Fruit fly (Drosophila melanogaster) whole organism, embryonic: Measurements from ENCODE around the gene CG10431.
A peak's percentile ranks its signal among the peaks of the same experiment; 100 is the strongest.

Source experiments
- Adf1 ChIP-seq: fragments of 200-800 bp; sonication (Bioruptor generic); IDR thresholded peaks from 2 replicates; pipeline ENCODE4 v1.3.6; 2022; ENCODE audit warnings: missing biosample characterization, missing genetic modification characterization
- Atf3 ChIP-seq: fragments of 200-800 bp; sonication (Bioruptor generic); optimal IDR thresholded peaks from 3 replicates; lab custom pipeline; 2016; ENCODE audit warnings: missing biosample characterization, missing genetic modification characterization
- B-H2 ChIP-seq: fragments of 200-800 bp; sonication (Bioruptor generic); optimal IDR thresholded peaks from 2 replicates; lab custom pipeline; 2018; ENCODE audit warnings: missing biosample characterization, mild to moderate bottlenecking, missing genetic modification characterization
- Bteb2 ChIP-seq: fragments of 200-800 bp; sonication (Bioruptor generic); optimal IDR thresholded peaks from 2 replicates; lab custom pipeline; 2016; ENCODE audit warnings: missing biosample characterization, missing genetic modification characterization
- CG1024 ChIP-seq: fragments of 200-800 bp; sonication (Bioruptor generic); IDR thresholded peaks from 2 replicates; pipeline ENCODE4 v1.3.6; 2022; ENCODE audit warnings: missing biosample characterization, missing genetic modification characterization
- CG10366 ChIP-seq: fragments of 200-800 bp; sonication (Bioruptor generic); IDR thresholded peaks from 2 replicates; pipeline ENCODE4 v1.3.6; 2022; ENCODE audit warnings: missing biosample characterization, missing genetic modification characterization
- CG10979 ChIP-seq: fragments of 200-800 bp; sonication (Bioruptor generic); optimal IDR thresholded peaks from 2 replicates; lab custom pipeline; 2018; ENCODE audit warnings: missing biosample characterization, mild to moderate bottlenecking, missing genetic modification characterization, moderate library complexity
- CG11456 ChIP-seq: fragments of 200-800 bp; sonication (Bioruptor generic); IDR thresholded peaks from 3 replicates; pipeline ENCODE4 v1.3.6; 2022; ENCODE audit warnings: missing biosample characterization, missing genetic modification characterization
- CG11504 ChIP-seq: fragments of 200-800 bp; sonication (Bioruptor generic); optimal IDR thresholded peaks from 3 replicates; lab custom pipeline; 2019; ENCODE audit warnings: missing biosample characterization, mild to moderate bottlenecking, missing genetic modification characterization, moderate library complexity
- CG12299 ChIP-seq: fragments of 200-800 bp; sonication (Bioruptor generic); optimal IDR thresholded peaks from 2 replicates; lab custom pipeline; 2018; ENCODE audit warnings: missing biosample characterization, mild to moderate bottlenecking, missing genetic modification characterization
- CG12744 ChIP-seq: fragments of 200-800 bp; sonication (Bioruptor generic); optimal IDR thresholded peaks from 2 replicates; lab custom pipeline; 2016; ENCODE audit warnings: missing biosample characterization, missing genetic modification characterization
- CG12769 ChIP-seq: fragments of 200-800 bp; sonication (Bioruptor generic); optimal IDR thresholded peaks from 2 replicates; lab custom pipeline; 2019; ENCODE audit warnings: missing biosample characterization, mild to moderate bottlenecking, missing genetic modification characterization, moderate library complexity
- CG13123 ChIP-seq: fragments of 200-800 bp; sonication (Bioruptor generic); optimal IDR thresholded peaks from 2 replicates; lab custom pipeline; 2016; ENCODE audit warnings: missing biosample characterization, missing genetic modification characterization
- CG13424 ChIP-seq: fragments of 200-800 bp; sonication (Bioruptor generic); optimal IDR thresholded peaks from 2 replicates; lab custom pipeline; 2019; ENCODE audit warnings: missing biosample characterization, mild to moderate bottlenecking, missing genetic modification characterization, moderate library complexity
- CG13624 ChIP-seq: fragments of 200-800 bp; sonication (Bioruptor generic); optimal IDR thresholded peaks from 2 replicates; lab custom pipeline; 2016; ENCODE audit warnings: missing biosample characterization, missing genetic modification characterization
- CG13775 ChIP-seq: fragments of 200-800 bp; sonication (Bioruptor generic); optimal IDR thresholded peaks from 3 replicates; lab custom pipeline; 2017; ENCODE audit warnings: missing biosample characterization, mild to moderate bottlenecking, missing genetic modification characterization
- CG17328 ChIP-seq: fragments of 200-800 bp; sonication (Bioruptor generic); IDR thresholded peaks from 2 replicates; pipeline ENCODE4 v1.3.6; 2022; ENCODE audit warnings: missing biosample characterization, missing genetic modification characterization
- CG17385 ChIP-seq: fragments of 200-800 bp; sonication (Bioruptor generic); optimal IDR thresholded peaks from 3 replicates; lab custom pipeline; 2018; ENCODE audit warnings: missing biosample characterization, mild to moderate bottlenecking, missing genetic modification characterization
- CG2120 ChIP-seq: fragments of 200-800 bp; sonication (Bioruptor generic); optimal IDR thresholded peaks from 3 replicates; lab custom pipeline; 2016; ENCODE audit warnings: missing biosample characterization, missing genetic modification characterization
- CG3163 ChIP-seq: fragments of 200-800 bp; sonication (Bioruptor generic); optimal IDR thresholded peaks from 3 replicates; lab custom pipeline; 2016; ENCODE audit warnings: missing biosample characterization, missing genetic modification characterization
- CG32532 ChIP-seq: fragments of 200-800 bp; sonication (Bioruptor generic); IDR thresholded peaks from 2 replicates; pipeline ENCODE4 v1.3.6; 2022; ENCODE audit warnings: missing biosample characterization, missing genetic modification characterization
- CG4360 ChIP-seq: fragments of 200-800 bp; sonication (Bioruptor generic); IDR thresholded peaks from 2 replicates; pipeline ENCODE4 v1.3.6; 2022; ENCODE audit warnings: missing biosample characterization, missing genetic modification characterization
- CG6854 ChIP-seq: fragments of 200-800 bp; sonication (Bioruptor generic); optimal IDR thresholded peaks from 3 replicates; lab custom pipeline; 2017; ENCODE audit warnings: missing biosample characterization, mild to moderate bottlenecking, missing genetic modification characterization
- CG7357 ChIP-seq: fragments of 200-800 bp; sonication (Bioruptor generic); IDR thresholded peaks from 3 replicates; pipeline ENCODE4 v1.3.6; 2022; ENCODE audit warnings: missing biosample characterization, missing genetic modification characterization
- CG9609 ChIP-seq: fragments of 200-800 bp; sonication (Bioruptor generic); optimal IDR thresholded peaks from 3 replicates; lab custom pipeline; 2016; ENCODE audit warnings: missing biosample characterization, missing genetic modification characterization
- CTCF ChIP-seq: fragments of 200-800 bp; sonication (Bioruptor generic); optimal IDR thresholded peaks from 2 replicates; lab custom pipeline; 2017; ENCODE audit warnings: missing biosample characterization, mild to moderate bottlenecking, missing genetic modification characterization, moderate library complexity
- Dek ChIP-seq: fragments of 200-800 bp; sonication (Bioruptor generic); optimal IDR thresholded peaks from 3 replicates; lab custom pipeline; 2019; ENCODE audit warnings: missing biosample characterization, mild to moderate bottlenecking, missing genetic modification characterization, moderate library complexity
- Drgx ChIP-seq: fragments of 200-800 bp; sonication (Bioruptor generic); IDR thresholded peaks from 2 replicates; pipeline ENCODE4 v1.3.6; 2022; ENCODE audit warnings: missing biosample characterization, missing genetic modification characterization
- Fer3 ChIP-seq: fragments of 200-800 bp; sonication (Bioruptor generic); optimal IDR thresholded peaks from 2 replicates; lab custom pipeline; 2018; ENCODE audit warnings: missing biosample characterization, mild to moderate bottlenecking, missing genetic modification characterization, moderate library complexity
- Mes4 ChIP-seq: fragments of 200-800 bp; sonication (Bioruptor generic); optimal IDR thresholded peaks from 2 replicates; lab custom pipeline; 2016; ENCODE audit warnings: missing biosample characterization, missing genetic modification characterization
- Opbp ChIP-seq: fragments of 200-800 bp; sonication (Bioruptor generic); IDR thresholded peaks from 3 replicates; pipeline ENCODE4 v1.3.6; 2022; ENCODE audit warnings: missing biosample characterization, missing genetic modification characterization; ENCODE audit not compliant: partially characterized antibody
- Sry-δ ChIP-seq: fragments of 200-800 bp; sonication (Bioruptor generic); optimal IDR thresholded peaks from 2 replicates; lab custom pipeline; 2016; ENCODE audit warnings: missing biosample characterization, missing genetic modification characterization
- Vsx1 ChIP-seq: fragments of 200-800 bp; sonication (Bioruptor generic); optimal IDR thresholded peaks from 2 replicates; lab custom pipeline; 2017; ENCODE audit warnings: missing biosample characterization, mild to moderate bottlenecking, missing genetic modification characterization, missing genetic modification reagents
- bcd ChIP-seq: fragments of 200-800 bp; sonication (Bioruptor generic); optimal IDR thresholded peaks from 2 replicates; lab custom pipeline; 2017; ENCODE audit warnings: missing biosample characterization, mild to moderate bottlenecking, missing genetic modification characterization
- bigmax ChIP-seq: fragments of 200-800 bp; sonication (Bioruptor generic); optimal IDR thresholded peaks from 2 replicates; lab custom pipeline; 2018; ENCODE audit warnings: missing biosample characterization, mild to moderate bottlenecking, missing genetic modification characterization
- cas ChIP-seq: fragments of 200-800 bp; sonication (Bioruptor generic); IDR thresholded peaks from 2 replicates; pipeline ENCODE4 v1.3.6; 2022; ENCODE audit warnings: missing biosample characterization, missing genetic modification characterization
- caup ChIP-seq: fragments of 200-800 bp; sonication (Bioruptor generic); optimal IDR thresholded peaks from 3 replicates; lab custom pipeline; 2017; ENCODE audit warnings: missing biosample characterization, mild to moderate bottlenecking, missing genetic modification characterization, moderate library complexity; ENCODE audit not compliant: severe bottlenecking
- esg ChIP-seq: fragments of 200-800 bp; sonication (Bioruptor generic); conservative IDR thresholded peaks from 2 replicates; pipeline ENCODE4 v1.3.6; 2022; ENCODE audit warnings: missing biosample characterization, missing genetic modification characterization
- fd102C ChIP-seq: fragments of 200-800 bp; sonication (Bioruptor generic); optimal IDR thresholded peaks from 2 replicates; lab custom pipeline; 2018; ENCODE audit warnings: missing biosample characterization, mild to moderate bottlenecking, missing genetic modification characterization, moderate library complexity
- fd96Cb ChIP-seq: fragments of 200-800 bp; sonication (Bioruptor generic); optimal IDR thresholded peaks from 2 replicates; lab custom pipeline; 2018; ENCODE audit warnings: missing biosample characterization, mild to moderate bottlenecking, missing genetic modification characterization, moderate library complexity
- org-1 ChIP-seq: fragments of 200-800 bp; sonication (Bioruptor generic); optimal IDR thresholded peaks from 2 replicates; lab custom pipeline; 2017; ENCODE audit warnings: missing biosample characterization, missing genetic modification characterization
- pb ChIP-seq: fragments of 200-800 bp; sonication (Bioruptor generic); optimal IDR thresholded peaks from 3 replicates; lab custom pipeline; 2016; ENCODE audit warnings: missing biosample characterization, missing genetic modification characterization
- so ChIP-seq: fragments of 200-800 bp; sonication (Bioruptor generic); IDR thresholded peaks from 3 replicates; pipeline ENCODE4 v1.3.6; 2022; ENCODE audit warnings: missing biosample characterization, missing genetic modification characterization
- sr ChIP-seq: fragments of 200-800 bp; sonication (Bioruptor generic); IDR thresholded peaks from 3 replicates; pipeline ENCODE4 v1.3.6; 2022; ENCODE audit warnings: missing biosample characterization, missing genetic modification characterization
- unpg ChIP-seq: fragments of 200-800 bp; sonication (Bioruptor generic); optimal IDR thresholded peaks from 3 replicates; lab custom pipeline; 2018; ENCODE audit warnings: missing biosample characterization, mild to moderate bottlenecking, missing genetic modification characterization, moderate library complexity
- zen2 ChIP-seq: fragments of 200-800 bp; sonication (Bioruptor generic); IDR thresholded peaks from 3 replicates; pipeline ENCODE4 v1.3.6; 2022; ENCODE audit warnings: missing biosample characterization, missing genetic modification characterization; ENCODE audit not compliant: partially characterized antibody
- zf30C ChIP-seq: fragments of 200-800 bp; sonication (Bioruptor generic); optimal IDR thresholded peaks from 3 replicates; lab custom pipeline; 2018; ENCODE audit warnings: missing biosample characterization, mild to moderate bottlenecking, missing genetic modification characterization
- zfh1 ChIP-seq: fragments of 200-800 bp; sonication (Bioruptor generic); IDR thresholded peaks from 3 replicates; pipeline ENCODE4 v1.3.6; 2022; ENCODE audit warnings: missing biosample characterization, missing genetic modification characterization
- zfh2 ChIP-seq: fragments of 200-800 bp; sonication (Bioruptor generic); optimal IDR thresholded peaks from 2 replicates; lab custom pipeline; 2016; ENCODE audit warnings: missing biosample characterization, missing genetic modification characterization

The CG10431 gene

DNA sequence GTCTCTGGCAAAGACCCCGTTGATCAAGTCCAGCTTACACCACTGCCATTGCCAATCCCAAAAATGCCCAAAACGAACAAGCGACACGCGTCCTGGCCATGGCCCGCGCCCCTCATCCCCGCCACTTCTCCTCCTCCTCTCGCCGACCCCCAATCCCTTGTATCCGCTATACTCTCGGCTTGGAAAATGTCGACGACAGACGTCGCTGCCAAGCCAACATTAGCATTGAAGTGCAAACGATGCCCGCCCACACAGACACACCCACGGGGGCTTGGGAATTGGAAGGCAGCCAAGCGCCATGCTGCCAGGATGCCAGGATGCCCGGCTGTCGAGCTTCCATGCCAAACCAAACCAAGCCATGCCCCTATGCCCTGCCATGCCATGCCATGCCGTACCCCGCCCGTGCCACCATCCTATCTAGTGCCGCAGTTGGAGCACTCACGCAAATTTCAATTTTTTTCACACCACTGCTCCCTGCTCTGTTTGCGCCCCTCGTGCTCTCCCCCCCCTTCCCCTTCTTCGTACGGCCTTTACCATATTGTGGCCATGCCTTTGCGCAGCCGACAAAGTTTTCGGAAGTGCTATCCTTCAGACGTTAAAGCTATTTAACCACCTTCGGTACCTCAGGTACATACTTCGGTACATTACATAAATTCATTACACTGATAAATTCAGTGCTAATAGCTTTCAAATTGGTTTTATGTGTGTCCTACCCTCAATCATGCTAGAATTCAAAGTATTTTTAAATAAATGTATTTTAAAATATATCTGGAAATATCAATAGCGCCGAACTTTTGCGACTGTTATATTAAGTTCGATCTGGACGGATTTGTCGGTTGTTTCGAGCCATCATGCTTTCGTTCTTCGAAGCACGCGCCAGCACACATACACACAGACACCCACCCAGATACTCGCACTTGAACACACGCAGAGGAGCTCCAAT is 47.0 kb downstream of the CG10431 start (continued):
- TF ChIP-seq CG13775 (GFP tag; lab: Kevin White, UChicago) (peak; percentile 68), Adf1 (GFP tag; lab: Robert Waterston, UW) (peak; percentile 44; the same call in 1 of the 2 replicates), CG11456 (GFP tag; lab: Robert Waterston, UW) (peak; percentile 65), CG10366 (peak; percentile 71), Bteb2 (GFP tag; lab: Kevin White, UChicago) (peak; percentile 1), CG17385 (GFP tag; lab: Kevin White, UChicago) (peak; percentile 83), CG7357 (GFP tag; lab: Robert Waterston, UW) (peak; percentile 39; the same call in 1 of the 3 replicates), bigmax (GFP tag; lab: Kevin White, UChicago) (no peak), CG17328 (GFP tag; lab: Robert Waterston, UW) (peak; percentile 70), CG13123 (GFP tag; lab: Kevin White, UChicago) (peak; percentile 13), org-1 (GFP tag; lab: Kevin White, UChicago) (peak; percentile 84), CG3163 (GFP tag; lab: Kevin White, UChicago) (no peak), zfh2 (peak; percentile 38), CG13624 (GFP tag; lab: Kevin White, UChicago) (peak; percentile 4), sr (GFP tag; lab: Robert Waterston, UW) (no peak), Atf3 (GFP tag; lab: Kevin White, UChicago) (no peak), Mes4 (GFP tag; lab: Kevin White, UChicago) (peak; percentile 31), zf30C (no peak), unpg (GFP tag; lab: Kevin White, UChicago) (peak; percentile 78), CG12769 (no peak), zfh1 (GFP tag; lab: Robert Waterston, UW) (peak; percentile 88), B-H2 (GFP tag; lab: Kevin White, UChicago) (peak; percentile 83), Vsx1 (peak; percentile 62), CG2120 (peak; percentile 76), cas (GFP tag; lab: Robert Waterston, UW) (no peak; the same call in 1 of the 2 replicates), bcd (GFP tag; lab: Kevin White, UChicago) (peak; percentile 70), CG1024 (GFP tag; lab: Robert Waterston, UW) (no peak), Opbp (GFP tag; lab: Robert Waterston, UW) (no peak), Fer3 (tag; lab: Kevin White, UChicago) (peak; percentile 68), Dek (tag; lab: Kevin White, UChicago) (peak; percentile 78), Sry-δ (GFP tag; lab: Kevin White, UChicago) (no peak), fd96Cb (tag; lab: Kevin White, UChicago) (peak; percentile 73), CTCF (GFP tag; lab: Kevin White, UChicago) (no peak), CG9609 (GFP tag; lab: Kevin White, UChicago) (no peak), CG6854 (GFP tag; lab: Kevin White, UChicago) (peak; percentile 73), zen2 (GFP tag; lab: Robert Waterston, UW) (no peak), esg (GFP tag; lab: Robert Waterston, UW) (peak; percentile 74), CG12744 (GFP tag; lab: Kevin White, UChicago) (no peak), pb (GFP tag; lab: Kevin White, UChicago) (no peak), CG10979 (tag; lab: Kevin White, UChicago) (peak; percentile 75), Drgx (no peak), CG13424 (peak; percentile 89), CG32532 (GFP tag; lab: Robert Waterston, UW) (peak; percentile 52), fd102C (GFP tag; lab: Kevin White, UChicago) (no peak), CG12299 (tag; lab: Kevin White, UChicago) (peak; percentile 84), caup (GFP tag; lab: Kevin White, UChicago) (peak; percentile 74), so (GFP tag; lab: Robert Waterston, UW) (peak; percentile 78; the same call in 2 of the 3 replicates), CG11504 (tag; lab: Kevin White, UChicago) (peak; percentile 86), CG4360 (GFP tag; lab: Robert Waterston, UW) (no peak)
